Fruit fly (Drosophila melanogaster) whole organism, embryonic: Measurements from ENCODE around the gene Nelf-E.

Experiments used
- Aef1 ChIP-seq: fragments of 200-800 bp; sonication (Bioruptor generic); IDR thresholded peaks from 3 replicates; pipeline ENCODE4 v1.3.6; 2022; ENCODE audit warnings: missing biosample characterization, missing genetic modification characterization
- BtbVII ChIP-seq: fragments of 200-800 bp; sonication (Bioruptor generic); optimal IDR thresholded peaks from 3 replicates; lab custom pipeline; 2017; ENCODE audit warnings: missing biosample characterization, mild to moderate bottlenecking, missing genetic modification characterization
- CG10147 ChIP-seq: fragments of 200-800 bp; sonication (Bioruptor generic); optimal IDR thresholded peaks from 2 replicates; lab custom pipeline; 2019; ENCODE audit warnings: missing biosample characterization, mild to moderate bottlenecking, missing genetic modification characterization, moderate library complexity
- CG10543 ChIP-seq: fragments of 200-800 bp; sonication (Bioruptor generic); optimal IDR thresholded peaks from 3 replicates; lab custom pipeline; 2017; ENCODE audit warnings: missing biosample characterization, mild to moderate bottlenecking, missing genetic modification characterization, moderate library complexity
- CG11456 ChIP-seq: fragments of 200-800 bp; sonication (Bioruptor generic); IDR thresholded peaks from 3 replicates; pipeline ENCODE4 v1.3.6; 2022; ENCODE audit warnings: missing biosample characterization, missing genetic modification characterization
- CG11560 ChIP-seq: fragments of 200-800 bp; sonication (Bioruptor generic); IDR thresholded peaks from 3 replicates; pipeline ENCODE4 v1.3.6; 2022; ENCODE audit warnings: missing biosample characterization, missing genetic modification characterization
- CG12391 ChIP-seq: fragments of 200-800 bp; sonication (Bioruptor generic); optimal IDR thresholded peaks from 3 replicates; lab custom pipeline; 2018; ENCODE audit warnings: missing biosample characterization, mild to moderate bottlenecking, missing genetic modification characterization, moderate library complexity
- CG13624 ChIP-seq: fragments of 200-800 bp; sonication (Bioruptor generic); optimal IDR thresholded peaks from 2 replicates; lab custom pipeline; 2016; ENCODE audit warnings: missing biosample characterization, missing genetic modification characterization
- CG15601 ChIP-seq: fragments of 200-800 bp; sonication (Bioruptor generic); optimal IDR thresholded peaks from 3 replicates; lab custom pipeline; 2019; ENCODE audit warnings: missing biosample characterization, mild to moderate bottlenecking, missing genetic modification characterization, moderate library complexity
- CG18619 ChIP-seq: fragments of 200-800 bp; sonication (Bioruptor generic); optimal IDR thresholded peaks from 3 replicates; lab custom pipeline; 2017; ENCODE audit warnings: missing biosample characterization, mild to moderate bottlenecking, missing genetic modification characterization
- CG31224 ChIP-seq: fragments of 200-800 bp; sonication (Bioruptor generic); IDR thresholded peaks from 2 replicates; pipeline ENCODE4 v1.3.6; 2022; ENCODE audit warnings: missing biosample characterization, missing genetic modification characterization
- CG3847 ChIP-seq: fragments of 200-800 bp; sonication (Bioruptor generic); IDR thresholded peaks from 2 replicates; pipeline ENCODE4 v1.3.6; 2022; ENCODE audit warnings: missing biosample characterization, missing genetic modification characterization
- CG4282 ChIP-seq: fragments of 200-800 bp; sonication (Bioruptor generic); optimal IDR thresholded peaks from 2 replicates; lab custom pipeline; 2016; ENCODE audit warnings: missing biosample characterization, missing genetic modification characterization
- CG4404 ChIP-seq: fragments of 200-800 bp; sonication (Bioruptor generic); IDR thresholded peaks from 2 replicates; pipeline ENCODE4 v1.3.6; 2022; ENCODE audit warnings: missing biosample characterization, missing genetic modification characterization
- CG4820 ChIP-seq: fragments of 200-800 bp; sonication (Bioruptor generic); optimal IDR thresholded peaks from 3 replicates; lab custom pipeline; 2016; ENCODE audit warnings: missing biosample characterization, missing genetic modification characterization
- CG6175 ChIP-seq: fragments of 200-800 bp; sonication (Bioruptor generic); IDR thresholded peaks from 3 replicates; pipeline ENCODE4 v1.3.6; 2022; ENCODE audit warnings: missing biosample characterization, missing genetic modification characterization
- CG6791 ChIP-seq: fragments of 200-800 bp; sonication (Bioruptor generic); IDR thresholded peaks from 3 replicates; pipeline ENCODE4 v1.3.6; 2022; ENCODE audit warnings: missing biosample characterization, missing genetic modification characterization; ENCODE audit not compliant: partially characterized antibody
- CG7928 ChIP-seq: fragments of 200-800 bp; sonication (Bioruptor generic); optimal IDR thresholded peaks from 2 replicates; lab custom pipeline; 2017; ENCODE audit warnings: missing biosample characterization, mild to moderate bottlenecking, missing genetic modification characterization
- CG9727 ChIP-seq: fragments of 200-800 bp; sonication (Bioruptor generic); optimal IDR thresholded peaks from 3 replicates; lab custom pipeline; 2017; ENCODE audit warnings: missing biosample characterization, mild to moderate bottlenecking, missing genetic modification characterization
- CTCF ChIP-seq: fragments of 200-800 bp; sonication (Bioruptor generic); optimal IDR thresholded peaks from 2 replicates; lab custom pipeline; 2017; ENCODE audit warnings: missing biosample characterization, mild to moderate bottlenecking, missing genetic modification characterization, moderate library complexity
- Chrac-16 ChIP-seq: fragments of 200-800 bp; sonication (Bioruptor generic); optimal IDR thresholded peaks from 3 replicates; lab custom pipeline; 2016; ENCODE audit warnings: missing biosample characterization, missing genetic modification characterization
- D19A ChIP-seq: fragments of 200-800 bp; optimal IDR thresholded peaks from 3 replicates; lab custom pipeline; 2019; ENCODE audit warnings: missing biosample characterization, mild to moderate bottlenecking, missing genetic modification characterization, moderate library complexity
- Drgx ChIP-seq: fragments of 200-800 bp; sonication (Bioruptor generic); IDR thresholded peaks from 2 replicates; pipeline ENCODE4 v1.3.6; 2022; ENCODE audit warnings: missing biosample characterization, missing genetic modification characterization
- HLH54F ChIP-seq: fragments of 200-800 bp; sonication (Bioruptor generic); optimal IDR thresholded peaks from 3 replicates; lab custom pipeline; 2016; ENCODE audit warnings: missing biosample characterization, missing genetic modification characterization
- Hand ChIP-seq: fragments of 200-800 bp; sonication (Bioruptor generic); optimal IDR thresholded peaks from 2 replicates; lab custom pipeline; 2017; ENCODE audit warnings: mild to moderate bottlenecking, missing biosample characterization, missing genetic modification reagents, missing genetic modification characterization
- Hmr ChIP-seq: fragments of 200-800 bp; sonication (Bioruptor generic); optimal IDR thresholded peaks from 3 replicates; lab custom pipeline; 2017; ENCODE audit warnings: mild to moderate bottlenecking, missing biosample characterization, missing genetic modification reagents, missing genetic modification characterization
- Hsf ChIP-seq: fragments of 200-800 bp; sonication (Bioruptor generic); optimal IDR thresholded peaks from 3 replicates; lab custom pipeline; 2016; ENCODE audit warnings: missing biosample characterization, missing genetic modification characterization
- Med ChIP-seq: fragments of 200-800 bp; sonication (Bioruptor generic); peaks from one replicate; lab custom pipeline; 2016; ENCODE audit warnings: missing biosample characterization, missing genetic modification characterization, mild to moderate bottlenecking, inconsistent platforms, moderate library complexity
- NFAT ChIP-seq: fragments of 200-800 bp; sonication (Bioruptor generic); IDR thresholded peaks from 2 replicates; pipeline ENCODE4 v1.3.6; 2022; ENCODE audit warnings: missing biosample characterization, missing genetic modification characterization
- Nf-YB ChIP-seq: fragments of 200-800 bp; sonication (Bioruptor generic); optimal IDR thresholded peaks from 3 replicates; lab custom pipeline; 2019; ENCODE audit warnings: missing biosample characterization, mild to moderate bottlenecking, missing genetic modification characterization, moderate library complexity
- Oli ChIP-seq: fragments of 200-800 bp; sonication (Bioruptor generic); optimal IDR thresholded peaks from 2 replicates; lab custom pipeline; 2018; ENCODE audit warnings: missing biosample characterization, mild to moderate bottlenecking, missing genetic modification characterization, moderate library complexity
- Rfx ChIP-seq: fragments of 200-800 bp; sonication (Bioruptor generic); IDR thresholded peaks from 2 replicates; pipeline ENCODE4 v1.3.6; 2022; ENCODE audit warnings: missing biosample characterization, missing genetic modification characterization
- Taf1 ChIP-seq: fragments of 200-800 bp; sonication (Bioruptor generic); IDR thresholded peaks from 2 replicates; pipeline ENCODE4 v1.3.6; 2022; ENCODE audit warnings: missing biosample characterization, missing genetic modification characterization
- Usf ChIP-seq: fragments of 200-800 bp; sonication (Bioruptor generic); optimal IDR thresholded peaks from 2 replicates; lab custom pipeline; 2017; ENCODE audit warnings: missing genotype, missing biosample characterization, missing genetic modification characterization
- bigmax ChIP-seq: fragments of 200-800 bp; sonication (Bioruptor generic); optimal IDR thresholded peaks from 2 replicates; lab custom pipeline; 2018; ENCODE audit warnings: missing biosample characterization, mild to moderate bottlenecking, missing genetic modification characterization
- chm ChIP-seq: fragments of 200-800 bp; sonication (Bioruptor generic); IDR thresholded peaks from 2 replicates; pipeline ENCODE4 v1.3.6; 2022; ENCODE audit warnings: missing biosample characterization, missing genetic modification characterization
- crol ChIP-seq: fragments of 200-800 bp; sonication (Bioruptor generic); IDR thresholded peaks from 2 replicates; pipeline ENCODE4 v1.3.6; 2022; ENCODE audit warnings: missing biosample characterization, missing genetic modification characterization
- crp ChIP-seq, 2 experiments: fragments of 200-800 bp; sonication (Bioruptor generic); optimal IDR thresholded peaks; 2 replicates in 1 of 2; 3 replicates in 1 of 2; lab custom pipeline; 2017; ENCODE audit warnings: missing biosample characterization in 2 of 2, missing genetic modification characterization in 2 of 2, mild to moderate bottlenecking in 1 of 2, moderate library complexity in 1 of 2
- da ChIP-seq: fragments of 200-800 bp; sonication (Bioruptor generic); optimal IDR thresholded peaks from 2 replicates; lab custom pipeline; 2016; ENCODE audit warnings: missing biosample characterization, missing genetic modification characterization
- dan ChIP-seq: fragments of 200-800 bp; sonication (Bioruptor generic); IDR thresholded peaks from 2 replicates; pipeline ENCODE4 v1.3.6; 2022; ENCODE audit warnings: missing biosample characterization, missing genetic modification characterization
- dpn ChIP-seq, 2 experiments: fragments of 200-800 bp; sonication (Bioruptor generic); optimal IDR thresholded peaks; 3 replicates each; lab custom pipeline; 2016; ENCODE audit warnings: missing biosample characterization in 2 of 2, missing genetic modification characterization in 2 of 2
- gcm ChIP-seq: fragments of 200-800 bp; sonication (Bioruptor generic); optimal IDR thresholded peaks from 2 replicates; lab custom pipeline; 2019; ENCODE audit warnings: missing biosample characterization, mild to moderate bottlenecking, missing genetic modification characterization, moderate library complexity
- ind ChIP-seq: fragments of 200-800 bp; sonication (Bioruptor generic); optimal IDR thresholded peaks from 3 replicates; lab custom pipeline; 2016; ENCODE audit warnings: missing biosample characterization, missing genetic modification characterization
- lbe ChIP-seq: fragments of 200-800 bp; sonication (Bioruptor generic); optimal IDR thresholded peaks from 2 replicates; lab custom pipeline; 2016; ENCODE audit warnings: missing biosample characterization, mild to moderate bottlenecking, missing genetic modification characterization
- mld ChIP-seq: fragments of 200-800 bp; sonication (Bioruptor generic); IDR thresholded peaks from 3 replicates; pipeline ENCODE4 v1.3.6; 2022; ENCODE audit warnings: missing biosample characterization, missing genetic modification characterization; ENCODE audit not compliant: partially characterized antibody
- nom ChIP-seq: fragments of 200-800 bp; sonication (Bioruptor generic); optimal IDR thresholded peaks from 2 replicates; lab custom pipeline; 2017; ENCODE audit warnings: missing biosample characterization, missing genetic modification characterization, mild to moderate bottlenecking, moderate library complexity, missing genetic modification reagents
- ranshi ChIP-seq: fragments of 200-800 bp; sonication (Bioruptor generic); IDR thresholded peaks from 2 replicates; pipeline ENCODE4 v1.3.6; 2022; ENCODE audit warnings: missing biosample characterization, missing genetic modification characterization
- sim ChIP-seq: fragments of 200-800 bp; sonication (Bioruptor generic); IDR thresholded peaks from 2 replicates; pipeline ENCODE4 v1.3.6; 2022; ENCODE audit warnings: missing biosample characterization, missing genetic modification characterization
- sr ChIP-seq: fragments of 200-800 bp; sonication (Bioruptor generic); IDR thresholded peaks from 3 replicates; pipeline ENCODE4 v1.3.6; 2022; ENCODE audit warnings: missing biosample characterization, missing genetic modification characterization
- ttk ChIP-seq: fragments of 200-800 bp; sonication (Bioruptor generic); IDR thresholded peaks from 2 replicates; pipeline ENCODE4 v2.1.2; 2022; ENCODE audit warnings: missing biosample characterization, missing genetic modification characterization
- wdn ChIP-seq: fragments of 200-800 bp; sonication (Bioruptor generic); IDR thresholded peaks from 2 replicates; pipeline ENCODE4 v1.3.6; 2022; ENCODE audit warnings: missing biosample characterization, missing genetic modification characterization
- zf30C ChIP-seq: fragments of 200-800 bp; sonication (Bioruptor generic); optimal IDR thresholded peaks from 3 replicates; lab custom pipeline; 2018; ENCODE audit warnings: missing biosample characterization, mild to moderate bottlenecking, missing genetic modification characterization
- zfh1 ChIP-seq: fragments of 200-800 bp; sonication (Bioruptor generic); IDR thresholded peaks from 3 replicates; pipeline ENCODE4 v1.3.6; 2022; ENCODE audit warnings: missing biosample characterization, missing genetic modification characterization

Nelf-E gene

dm6 chr3L:8578470-8578869 lies 22.2 kb downstream of the Nelf-E start (continued):
- TF ChIP-seq D19A (tag; lab: Kevin White, UChicago) (no peak), wdn (GFP tag; lab: Robert Waterston, UW) (no peak), HLH54F (GFP tag; lab: Kevin White, UChicago) (no peak), mld (no peak), da (GFP tag; lab: Kevin White, UChicago) (no peak), ttk (GFP tag; lab: Robert Waterston, UW) (no peak), BtbVII (GFP tag; lab: Kevin White, UChicago) (no peak), ranshi (GFP tag; lab: Robert Waterston, UW) (no peak), CG6175 (GFP tag; lab: Robert Waterston, UW) (no peak), zfh1 (no peak), Hmr (peak; percentile 6), Nf-YB (GFP tag; lab: Kevin White, UChicago) (no peak), Usf (no peak), Rfx (GFP tag; lab: Robert Waterston, UW) (0 out of 2 replicates have a peak, but pooled peaks have one; percentile 38), zf30C (no peak), nom (no peak), CG18619 (no peak), CG7928 (GFP tag; lab: Kevin White, UChicago) (no peak), dan (no peak), crol (no peak), CG10147 (GFP tag; lab: Kevin White, UChicago) (no peak), gcm (no peak), Chrac-16 (GFP tag; lab: Kevin White, UChicago) (no peak), CG13624 (GFP tag; lab: Kevin White, UChicago) (no peak), CG10543 (GFP tag; lab: Kevin White, UChicago) (peak; percentile 62), CG9727 (GFP tag; lab: Kevin White, UChicago) (no peak), chm (GFP tag; lab: Robert Waterston, UW) (peak; percentile 39; the same call in 1 of the 2 replicates), Hsf (GFP tag; lab: Kevin White, UChicago) (no peak), CG4820 (GFP tag; lab: Kevin White, UChicago) (no peak), Taf1 (no peak), CG6791 (GFP tag; lab: Robert Waterston, UW) (no peak), CG4282 (GFP tag; lab: Kevin White, UChicago) (no peak), CTCF (no peak), Oli (no peak), sim (no peak), Aef1 (GFP tag; lab: Robert Waterston, UW) (no peak), sr (no peak), bigmax (GFP tag; lab: Kevin White, UChicago) (no peak), Drgx (GFP tag; lab: Robert Waterston, UW) (0 out of 2 replicates have a peak, but pooled peaks have one; percentile 11), lbe (no peak), crp (GFP tag; optimal IDR thresholded peaks at IDR 0.05; lab: Kevin White, UChicago) (no peak), CG31224 (GFP tag; lab: Robert Waterston, UW) (0 out of 2 replicates have a peak, but pooled peaks have one; percentile 6), CG4404 (no peak), Med (GFP tag; lab: Kevin White, UChicago) (peak; percentile 62), ind (GFP tag; lab: Kevin White, UChicago) (no peak), dpn (GFP tag; optimal IDR thresholded peaks at IDR 0.05; lab: Kevin White, UChicago) (no peak), CG12391 (tag; lab: Kevin White, UChicago) (no peak), NFAT (GFP tag; lab: Robert Waterston, UW) (no peak), CG11456 (no peak), Hand (GFP tag; lab: Kevin White, UChicago) (no peak), CG3847 (GFP tag; lab: Robert Waterston, UW) (no peak), CG15601 (no peak), CG11560 (tag; lab: Robert Waterston, UW) (no peak)
